Worm (Caenorhabditis elegans) whole organism, late embryonic: ENCODE measurements around the gene srlf-17.

ENCODE experiments used
- ceh-31 ChIP-seq: sonication (generic microtip); optimal IDR thresholded peaks from 2 replicates; lab custom pipeline; 2016; ENCODE audit warnings: missing genetic modification characterization, missing compliant biosample characterization
- elt-2 ChIP-seq: sonication (generic microtip); optimal IDR thresholded peaks from 2 replicates; lab custom pipeline; 2016; ENCODE audit warnings: missing genetic modification reagents, missing genetic modification characterization, missing compliant biosample characterization
- eyg-1 ChIP-seq: sonication (generic microtip); optimal IDR thresholded peaks from 2 replicates; lab custom pipeline; 2016; ENCODE audit warnings: missing genotype, missing genetic modification characterization, missing compliant biosample characterization
- hlh-8 ChIP-seq: sonication (generic microtip); optimal IDR thresholded peaks from 2 replicates; lab custom pipeline; 2016; ENCODE audit warnings: missing genotype, missing genetic modification characterization, missing compliant biosample characterization
- nfya-1 ChIP-seq: sonication (generic microtip); optimal IDR thresholded peaks from 2 replicates; lab custom pipeline; 2017; ENCODE audit warnings: missing genetic modification characterization, mild to moderate bottlenecking, missing compliant biosample characterization, antibody characterized with exemption, moderate library complexity
- sox-4 ChIP-seq: sonication (generic microtip); optimal IDR thresholded peaks from 2 replicates; lab custom pipeline; 2017; ENCODE audit warnings: mild to moderate bottlenecking, missing genetic modification characterization, inconsistent platforms, missing compliant biosample characterization
- unc-55 ChIP-seq: sonication (generic microtip); optimal IDR thresholded peaks from 2 replicates; lab custom pipeline; 2017; ENCODE audit warnings: missing biosample characterization, missing genetic modification reagents, missing genetic modification characterization

DNA sequence TGAATTAATAATTGTTTCAGACTA lies 23.3 kb upstream of the srlf-17 start, which contains the start of gene swsn-4:
- TF ChIP-seq unc-55 (GFP tag; lab: Kevin White, UChicago), result no peak
- TF ChIP-seq hlh-8 (tag; lab: Kevin White, UChicago), result no peak
- no peak for TF ChIP-seq nfya-1 (tag; lab: Kevin White, UChicago)
- no peak for TF ChIP-seq sox-4 (tag; lab: Kevin White, UChicago)
- no peak for TF ChIP-seq eyg-1 (tag; lab: Kevin White, UChicago)
- no peak for TF ChIP-seq elt-2 (tag; lab: Kevin White, UChicago)
- no peak for TF ChIP-seq ceh-31 (tag; lab: Kevin White, UChicago)
